Fruit fly (Drosophila melanogaster) whole organism, adult: ENCODE data around the gene CG1983.

Experiments
- CG11617 ChIP-seq: fragments of 200-800 bp; sonication (Bioruptor generic); optimal IDR thresholded peaks from 2 replicates; lab custom pipeline; 2017; ENCODE audit warnings: mild to moderate bottlenecking, missing biosample characterization, missing genetic modification reagents, missing genetic modification characterization
- CG12768 ChIP-seq: fragments of 200-800 bp; sonication (Bioruptor generic); optimal IDR thresholded peaks from 2 replicates; lab custom pipeline; 2017; ENCODE audit warnings: missing biosample characterization, missing genetic modification characterization, mild to moderate bottlenecking, moderate library complexity, missing genetic modification reagents
- CG1620 ChIP-seq: fragments of 200-800 bp; sonication (Bioruptor generic); optimal IDR thresholded peaks from 2 replicates; lab custom pipeline; 2016; ENCODE audit warnings: missing biosample characterization, missing genetic modification characterization
- CG33017 ChIP-seq: fragments of 200-800 bp; sonication (Bioruptor generic); optimal IDR thresholded peaks from 2 replicates; lab custom pipeline; 2018; ENCODE audit warnings: missing biosample characterization, mild to moderate bottlenecking, missing genetic modification characterization, moderate library complexity
- CG5204 ChIP-seq: fragments of 200-800 bp; sonication (Bioruptor generic); optimal IDR thresholded peaks from 2 replicates; lab custom pipeline; 2016; ENCODE audit warnings: missing biosample characterization, missing genetic modification characterization
- CG7045 ChIP-seq: fragments of 200-800 bp; sonication (Bioruptor generic); optimal IDR thresholded peaks from 2 replicates; lab custom pipeline; 2017; ENCODE audit warnings: missing biosample characterization, mild to moderate bottlenecking, missing genetic modification characterization
- CG7101 ChIP-seq: fragments of 200-800 bp; sonication (Bioruptor generic); optimal IDR thresholded peaks from 2 replicates; lab custom pipeline; 2018; ENCODE audit warnings: missing biosample characterization, mild to moderate bottlenecking, missing genetic modification characterization, moderate library complexity
- Clk ChIP-seq: fragments of 200-800 bp; sonication (Bioruptor generic); optimal IDR thresholded peaks from 2 replicates; lab custom pipeline; 2017; ENCODE audit warnings: missing biosample characterization, missing genetic modification characterization
- Crg-1 ChIP-seq: fragments of 200-800 bp; sonication (Bioruptor generic); optimal IDR thresholded peaks from 2 replicates; lab custom pipeline; 2016; ENCODE audit warnings: missing biosample characterization, missing genetic modification characterization
- cnc ChIP-seq, 2 experiments: fragments of >200 bp; optimal IDR thresholded peaks; 2 replicates each; lab custom pipeline; 2017
- kay ChIP-seq: fragments of 200-800 bp; sonication (Bioruptor generic); peaks from one replicate; lab custom pipeline; 2016; ENCODE audit warnings: missing biosample characterization, missing genetic modification characterization, borderline replicate concordance
- ovo ChIP-seq: fragments of 200-800 bp; sonication (Bioruptor generic); optimal IDR thresholded peaks from 2 replicates; lab custom pipeline; 2016; ENCODE audit warnings: missing biosample characterization, missing genetic modification characterization
- pad ChIP-seq: fragments of 200-800 bp; sonication (Bioruptor generic); optimal IDR thresholded peaks from 3 replicates; lab custom pipeline; 2017; ENCODE audit warnings: missing biosample characterization, missing genetic modification characterization, mild to moderate bottlenecking, moderate library complexity, missing genetic modification reagents

DNA sequence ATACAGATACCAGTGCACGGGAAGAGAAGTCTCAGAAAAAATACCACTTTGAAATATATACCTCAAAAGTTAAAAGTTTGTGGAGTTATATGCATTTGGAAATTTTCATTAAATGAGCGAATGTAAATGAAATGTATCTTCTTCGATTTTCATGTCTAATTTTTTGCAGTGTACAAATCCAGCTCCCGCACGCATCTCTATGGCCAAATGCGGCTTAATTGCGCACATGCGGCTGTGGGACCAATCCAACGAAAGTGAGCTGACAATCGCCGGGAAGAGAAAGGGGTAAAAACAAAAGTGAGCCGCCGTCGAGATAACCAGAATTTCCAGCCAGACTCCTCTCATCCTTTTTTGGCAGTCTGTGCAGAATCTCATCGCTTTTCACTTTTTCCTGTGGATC is 13.3 kb downstream of the CG1983 start:
- TF ChIP-seq kay: no peak
- TF ChIP-seq Clk (GFP tag; lab: Kevin White, UChicago): no peak
- no peak for TF ChIP-seq CG12768 (GFP tag; lab: Kevin White, UChicago)
- TF ChIP-seq cnc (optimal IDR thresholded peaks at IDR 0.05; lab: Kevin White, UChicago): no peak
- no peak for TF ChIP-seq CG5204 (GFP tag; lab: Kevin White, UChicago)
- TF ChIP-seq Crg-1 (GFP tag; lab: Kevin White, UChicago): no peak
- no peak for TF ChIP-seq CG1620
- no peak for TF ChIP-seq pad (GFP tag; lab: Kevin White, UChicago)
- no peak for TF ChIP-seq CG11617 (GFP tag; lab: Kevin White, UChicago)
- no peak for TF ChIP-seq CG7101 (tag; lab: Kevin White, UChicago)
- TF ChIP-seq CG33017: no peak
- no peak for TF ChIP-seq ovo
- TF ChIP-seq CG7045: no peak
